Worm (Caenorhabditis elegans) whole organism, L2 larva: ENCODE results near the gene K03H1.12.

ENCODE experiments used
- C34F6.9 ChIP-seq: fragments of 150-350 bp; optimal IDR thresholded peaks from 2 replicates; lab custom pipeline; 2014; ENCODE audit warnings: missing biosample characterization, missing genetic modification characterization
- ZK546.5 ChIP-seq: sonication (generic microtip); optimal IDR thresholded peaks from 2 replicates; lab custom pipeline; 2017; ENCODE audit warnings: missing biosample characterization, missing genetic modification characterization
- alr-1 ChIP-seq: fragments of 150-350 bp; optimal IDR thresholded peaks from 2 replicates; lab custom pipeline; 2014; ENCODE audit warnings: missing biosample characterization, missing genetic modification characterization
- ama-1 ChIP-seq: fragments of 150-350 bp; optimal IDR thresholded peaks from 2 replicates; lab custom pipeline; 2018; ENCODE audit warnings: inconsistent platforms
- ceh-16 ChIP-seq: fragments of 150-350 bp; optimal IDR thresholded peaks from 2 replicates; lab custom pipeline; 2014; ENCODE audit warnings: missing biosample characterization, missing genetic modification characterization
- egl-27 ChIP-seq: sonication (generic microtip); optimal IDR thresholded peaks from 3 replicates; lab custom pipeline; 2017; ENCODE audit warnings: missing biosample characterization, missing genetic modification reagents, missing genetic modification characterization
- elt-1 ChIP-seq: fragments of 150-350 bp; optimal IDR thresholded peaks from 2 replicates; lab custom pipeline; 2014; ENCODE audit warnings: missing biosample characterization, missing genetic modification characterization
- fos-1 ChIP-seq: fragments of 150-350 bp; optimal IDR thresholded peaks from 2 replicates; lab custom pipeline; 2014; ENCODE audit warnings: missing biosample characterization, missing genetic modification characterization
- gmeb-1 ChIP-seq: fragments of 150-350 bp; optimal IDR thresholded peaks from 2 replicates; lab custom pipeline; 2014; ENCODE audit warnings: missing biosample characterization, missing genetic modification characterization
- lin-13 ChIP-seq: fragments of 150-350 bp; optimal IDR thresholded peaks from 2 replicates; lab custom pipeline; 2014; ENCODE audit warnings: missing biosample characterization, missing genetic modification reagents, missing genetic modification characterization
- lin-39 ChIP-seq: fragments of 150-350 bp; optimal IDR thresholded peaks from 2 replicates; lab custom pipeline; 2014; ENCODE audit warnings: missing biosample characterization, missing genetic modification reagents, missing genetic modification characterization
- lsy-2 ChIP-seq, 2 experiments: fragments of 150-350 bp in 1 of 2; sonication (generic microtip) in 1 of 2; optimal IDR thresholded peaks; 2 replicates each; lab custom pipeline; 2014 to 2017; ENCODE audit warnings: missing biosample characterization in 2 of 2, missing genetic modification characterization in 2 of 2
- mab-5 ChIP-seq: fragments of 150-350 bp; optimal IDR thresholded peaks from 2 replicates; lab custom pipeline; 2014; ENCODE audit warnings: missing biosample characterization, missing genetic modification characterization
- mbf-1 ChIP-seq: sonication (generic microtip); optimal IDR thresholded peaks from 2 replicates; lab custom pipeline; 2017; ENCODE audit warnings: missing biosample characterization, missing genetic modification characterization
- mdl-1 ChIP-seq, 2 experiments: fragments of 150-350 bp in 1 of 2; sonication (generic microtip) in 1 of 2; optimal IDR thresholded peaks; 2 replicates each; lab custom pipeline; 2017; ENCODE audit warnings: missing biosample characterization in 2 of 2, missing genetic modification characterization in 2 of 2
- nhr-11 ChIP-seq: fragments of 150-350 bp; optimal IDR thresholded peaks from 2 replicates; lab custom pipeline; 2014; ENCODE audit warnings: missing biosample characterization, missing genetic modification characterization
- nhr-12 ChIP-seq: fragments of 150-350 bp; optimal IDR thresholded peaks from 2 replicates; lab custom pipeline; 2014; ENCODE audit warnings: missing biosample characterization, missing genetic modification characterization
- nhr-129 ChIP-seq: fragments of 150-350 bp; optimal IDR thresholded peaks from 2 replicates; lab custom pipeline; 2014; ENCODE audit warnings: missing biosample characterization, missing genetic modification characterization
- nhr-21 ChIP-seq: fragments of 150-350 bp; optimal IDR thresholded peaks from 2 replicates; lab custom pipeline; 2014; ENCODE audit warnings: missing biosample characterization, missing genetic modification characterization
- nhr-23 ChIP-seq: fragments of 150-350 bp; optimal IDR thresholded peaks from 2 replicates; lab custom pipeline; 2014; ENCODE audit warnings: missing biosample characterization, missing genetic modification reagents, missing genetic modification characterization
- nhr-237 ChIP-seq: fragments of 150-350 bp; optimal IDR thresholded peaks from 2 replicates; lab custom pipeline; 2014; ENCODE audit warnings: missing biosample characterization, missing genetic modification characterization
- nhr-25 ChIP-seq: fragments of 150-350 bp; sonication (generic microtip); optimal IDR thresholded peaks from 3 replicates; lab custom pipeline; 2014; ENCODE audit warnings: missing biosample characterization, missing genetic modification characterization
- nhr-6 ChIP-seq: fragments of 150-350 bp; optimal IDR thresholded peaks from 2 replicates; lab custom pipeline; 2014; ENCODE audit warnings: missing biosample characterization, missing genetic modification characterization
- peb-1 ChIP-seq: fragments of 150-350 bp; optimal IDR thresholded peaks from 2 replicates; lab custom pipeline; 2014; ENCODE audit warnings: missing biosample characterization, missing genetic modification characterization
- skn-1 ChIP-seq: sonication (generic microtip); optimal IDR thresholded peaks from 2 replicates; lab custom pipeline; 2017; ENCODE audit warnings: missing biosample characterization, missing genetic modification characterization
- snpc-4 ChIP-seq: fragments of 150-350 bp; optimal IDR thresholded peaks from 2 replicates; lab custom pipeline; 2014; ENCODE audit warnings: missing biosample characterization, missing genetic modification characterization
- unc-55 ChIP-seq: fragments of 150-350 bp; sonication (generic microtip); optimal IDR thresholded peaks from 3 replicates; lab custom pipeline; 2014; ENCODE audit warnings: missing biosample characterization, missing genetic modification reagents, missing genetic modification characterization
- ztf-11 ChIP-seq: sonication (generic microtip); optimal IDR thresholded peaks from 2 replicates; lab custom pipeline; 2017; ENCODE audit warnings: missing biosample characterization, missing genetic modification characterization
- ztf-4 ChIP-seq: fragments of 150-350 bp; optimal IDR thresholded peaks from 2 replicates; lab custom pipeline; 2014; ENCODE audit warnings: missing biosample characterization, missing genetic modification characterization

The K03H1.12 gene

ce11 chrIII:9972192-9972811 is 30.9 kb downstream of the K03H1.12 start:
- TF ChIP-seq mab-5 (tag; lab: Kevin White, UChicago) (no peak), nhr-237 (tag; lab: Kevin White, UChicago) (no peak), ztf-11 (tag; lab: Kevin White, UChicago) (no peak), peb-1 (tag; lab: Kevin White, UChicago) (no peak), alr-1 (no peak), nhr-23 (no peak)

ce11 chrIII:9973765-9974164 is 32.3 kb downstream of the K03H1.12 start, which contains the start of gene R10E12.2:
R10E12.2 (minus strand) TSS chrIII:9973865.
- TF ChIP-seq ama-1 (no peak), egl-27 (no peak), nhr-11 (tag; lab: Kevin White, UChicago) (no peak)

DNA sequence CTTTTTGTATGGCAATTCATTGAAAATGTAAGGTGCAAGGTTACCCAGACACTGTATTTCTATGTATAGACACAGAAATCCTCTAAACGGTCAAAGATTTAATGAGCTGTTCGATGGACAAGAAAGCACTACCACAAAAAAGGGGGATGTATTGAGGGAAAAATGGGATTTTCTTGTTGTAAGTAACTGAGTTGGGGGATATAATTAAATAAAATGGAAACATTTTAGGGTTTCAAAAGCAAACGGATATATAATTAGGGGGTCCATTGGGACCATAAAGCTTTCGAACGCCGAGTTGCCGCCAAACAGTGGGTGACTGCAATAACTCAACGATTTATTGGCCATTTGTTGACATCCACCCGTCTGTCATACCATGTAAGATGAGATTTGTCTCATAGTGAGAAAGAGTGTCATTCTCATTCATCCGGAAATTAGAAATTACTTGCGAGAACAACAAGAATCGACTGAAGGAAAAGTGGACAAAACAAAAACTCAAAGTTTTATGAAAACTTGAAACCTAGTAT is 40.8 kb downstream of the K03H1.12 start:
- no peak for TF ChIP-seq mdl-1 (tag; optimal IDR thresholded peaks at IDR 0.05; lab: Kevin White, UChicago)
- TF ChIP-seq nhr-11 (tag; lab: Kevin White, UChicago), result no peak
- no peak for TF ChIP-seq ceh-16 (tag; lab: Kevin White, UChicago)
- no peak for TF ChIP-seq lin-13 (GFP tag; lab: Kevin White, UChicago)
- TF ChIP-seq, all 48 proteins: peak for 0

DNA sequence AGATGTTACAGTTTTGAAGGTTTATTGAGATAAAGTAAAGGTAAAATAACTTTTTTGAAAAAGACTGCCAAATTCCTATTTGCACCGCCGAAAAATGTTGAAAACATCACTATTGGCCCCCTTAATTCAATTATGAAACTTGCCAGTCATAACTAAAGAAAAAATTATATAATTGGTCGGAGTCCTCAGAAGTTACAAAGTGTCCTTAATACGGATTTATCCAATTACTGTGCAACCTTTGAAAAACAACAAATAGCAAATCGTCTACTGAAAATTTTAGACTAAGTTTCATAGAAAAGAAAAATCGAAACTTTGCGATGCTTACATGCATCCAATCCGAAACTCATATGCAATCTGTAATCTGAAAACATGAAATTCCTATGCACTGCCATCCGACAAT is 43.2 kb downstream of the K03H1.12 start:
- TF ChIP-seq ztf-4 (no peak), ZK546.5 (tag; lab: Kevin White, UChicago) (no peak), nhr-6 (no peak), mbf-1 (tag; lab: Kevin White, UChicago) (no peak), nhr-21 (tag; lab: Kevin White, UChicago) (no peak), gmeb-1 (tag; lab: Kevin White, UChicago) (no peak), unc-55 (GFP tag; lab: Kevin White, UChicago) (no peak), ceh-16 (tag; lab: Kevin White, UChicago) (no peak), snpc-4 (tag; lab: Kevin White, UChicago) (no peak), ama-1 (no peak), nhr-129 (tag; lab: Kevin White, UChicago) (no peak), peb-1 (tag; lab: Kevin White, UChicago) (no peak), skn-1 (tag; lab: Kevin White, UChicago) (no peak)

- peak; percentile 95 for TF ChIP-seq unc-55 (GFP tag; lab: Kevin White, UChicago)
- no peak for TF ChIP-seq mbf-1 (tag; lab: Kevin White, UChicago)
- TF ChIP-seq nhr-12, result no peak
- peak; percentile 74 for TF ChIP-seq mab-5 (tag; lab: Kevin White, UChicago)
Measured at ce11 chrIII:9985542-9985941, 44.1 kb downstream of the K03H1.12 start.

- TF ChIP-seq nhr-129 (tag; lab: Kevin White, UChicago) (peak; percentile 39), elt-1 (no peak)
Measured at ce11 chrIII:9986827-9987429, 45.5 kb downstream of the K03H1.12 start, which contains the start of gene C05B5.12. C05B5.12 (plus strand) TSS chrIII:9987379.

DNA sequence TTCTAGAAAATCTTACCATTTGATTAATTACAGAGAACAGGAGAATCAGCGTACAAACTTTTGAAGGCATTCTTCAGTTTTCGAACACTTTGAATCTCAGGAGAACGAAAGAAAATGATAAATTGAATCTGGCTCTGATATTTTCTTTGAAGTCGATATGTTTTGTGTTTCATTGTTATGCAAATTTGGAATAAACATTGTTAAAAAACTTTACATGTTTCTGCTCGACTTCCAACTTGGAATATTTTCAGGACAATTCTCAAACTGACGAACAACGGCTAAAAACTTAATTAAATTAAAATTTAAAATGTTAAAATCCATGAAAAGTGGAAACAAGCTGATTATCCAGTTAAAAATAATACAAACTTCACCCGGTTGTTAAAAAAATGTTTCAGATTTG is 46.9 kb downstream of the K03H1.12 start, which contains the start of gene C05B5.1:
TSS of gene C05B5.1 (minus strand) at position 101 of the 400 bp plus-strand sequence.
- TF ChIP-seq ztf-4 (no peak), lsy-2 (tag; optimal IDR thresholded peaks at IDR 0.05; lab: Kevin White, UChicago) (no peak), C34F6.9 (tag; lab: Kevin White, UChicago) (no peak), lin-39 (tag; lab: Kevin White, UChicago) (no peak), mab-5 (tag; lab: Kevin White, UChicago) (no peak), ama-1 (no peak), mbf-1 (tag; lab: Kevin White, UChicago) (no peak), ztf-11 (tag; lab: Kevin White, UChicago) (no peak), nhr-25 (no peak), fos-1 (no peak), nhr-21 (tag; lab: Kevin White, UChicago) (no peak)
